Fruit fly (Drosophila melanogaster): ENCODE results near the gene CG18266.

CG18266 gene

DNA sequence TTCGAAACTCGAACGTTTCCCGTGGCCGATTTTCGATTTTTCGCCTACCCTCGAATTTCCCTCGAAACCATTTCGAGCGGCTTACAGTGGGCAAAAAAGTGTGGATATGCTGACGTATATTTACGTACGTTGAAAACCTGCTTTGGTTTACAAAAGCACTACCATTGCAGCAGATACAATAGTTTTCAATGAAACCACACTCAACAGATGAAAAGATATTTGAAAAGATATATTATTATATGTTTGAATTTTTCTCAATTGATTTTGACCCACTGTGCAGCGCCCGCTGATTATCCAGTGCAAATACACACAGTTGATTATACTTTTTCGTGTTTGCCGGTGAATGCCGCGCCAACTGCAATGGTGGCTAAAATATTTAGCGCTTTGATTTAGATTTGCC is 13.5 kb downstream of the CG18266 start:
- no peak for TF ChIP-seq h (optimal IDR thresholded peaks at IDR 0.05)
- TF ChIP-seq insv (optimal IDR thresholded peaks at IDR 0.05) = no peak
- TF ChIP-seq Myc (optimal IDR thresholded peaks at IDR 0.05) = no peak
- TF ChIP-seq ttk (optimal IDR thresholded peaks at IDR 0.05) = no peak
- TF ChIP-seq Sin3A (optimal IDR thresholded peaks at IDR 0.05) = no peak
- no peak for TF ChIP-seq psq (optimal IDR thresholded peaks at IDR 0.05)

DNA sequence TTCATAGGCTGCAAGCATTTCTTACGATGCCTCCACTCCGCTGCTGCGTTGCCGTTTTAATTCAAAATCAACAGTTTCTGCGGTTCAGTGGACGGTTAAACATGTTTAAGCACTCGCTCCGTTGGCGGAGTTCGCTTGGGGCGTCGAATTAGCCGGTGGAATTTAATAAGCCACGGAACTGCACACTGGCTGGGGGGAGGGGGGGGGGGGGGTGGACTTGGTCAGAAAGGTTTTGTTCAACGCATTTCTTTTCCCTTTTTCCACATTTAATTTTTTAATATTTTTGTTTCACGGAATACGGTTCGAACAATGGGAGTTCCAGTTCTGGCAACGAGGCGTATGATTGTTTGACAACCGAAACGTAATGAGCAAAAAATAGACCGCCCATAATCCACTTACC is 14.0 kb downstream of the CG18266 start:
- TF ChIP-seq Sin3A (optimal IDR thresholded peaks at IDR 0.05) = no peak
- TF ChIP-seq insv (optimal IDR thresholded peaks at IDR 0.05) = no peak
- no peak for TF ChIP-seq Myc (optimal IDR thresholded peaks at IDR 0.05)
- TF ChIP-seq h (optimal IDR thresholded peaks at IDR 0.05) = no peak
- no peak for TF ChIP-seq ttk (optimal IDR thresholded peaks at IDR 0.05)
- TF ChIP-seq psq (optimal IDR thresholded peaks at IDR 0.05) = no peak

DNA sequence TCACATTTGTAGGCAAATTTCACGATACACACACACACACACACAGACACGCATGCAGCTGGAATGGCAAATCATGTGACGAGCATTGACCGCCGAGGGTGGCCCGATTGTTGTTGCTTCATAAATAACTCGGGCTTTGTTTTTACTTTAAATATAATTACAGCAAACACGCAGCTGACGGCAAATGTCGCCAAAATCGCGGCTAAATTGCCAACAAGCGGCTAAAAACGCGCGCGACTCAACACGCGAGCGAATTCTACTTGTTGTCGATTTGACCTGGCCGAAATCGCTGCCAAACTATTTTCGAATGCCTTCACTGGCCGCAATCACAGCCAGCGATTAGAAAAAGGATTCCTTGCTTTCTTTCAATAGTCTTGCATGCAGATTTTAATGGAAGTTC is 20.6 kb downstream of the CG18266 start:
- no peak for TF ChIP-seq h (optimal IDR thresholded peaks at IDR 0.05)
- TF ChIP-seq insv (optimal IDR thresholded peaks at IDR 0.05) = no peak
- TF ChIP-seq Sin3A (optimal IDR thresholded peaks at IDR 0.05) = no peak
- TF ChIP-seq Myc (optimal IDR thresholded peaks at IDR 0.05) = no peak
- TF ChIP-seq ttk (optimal IDR thresholded peaks at IDR 0.05) = no peak
- no peak for TF ChIP-seq psq (optimal IDR thresholded peaks at IDR 0.05)

DNA sequence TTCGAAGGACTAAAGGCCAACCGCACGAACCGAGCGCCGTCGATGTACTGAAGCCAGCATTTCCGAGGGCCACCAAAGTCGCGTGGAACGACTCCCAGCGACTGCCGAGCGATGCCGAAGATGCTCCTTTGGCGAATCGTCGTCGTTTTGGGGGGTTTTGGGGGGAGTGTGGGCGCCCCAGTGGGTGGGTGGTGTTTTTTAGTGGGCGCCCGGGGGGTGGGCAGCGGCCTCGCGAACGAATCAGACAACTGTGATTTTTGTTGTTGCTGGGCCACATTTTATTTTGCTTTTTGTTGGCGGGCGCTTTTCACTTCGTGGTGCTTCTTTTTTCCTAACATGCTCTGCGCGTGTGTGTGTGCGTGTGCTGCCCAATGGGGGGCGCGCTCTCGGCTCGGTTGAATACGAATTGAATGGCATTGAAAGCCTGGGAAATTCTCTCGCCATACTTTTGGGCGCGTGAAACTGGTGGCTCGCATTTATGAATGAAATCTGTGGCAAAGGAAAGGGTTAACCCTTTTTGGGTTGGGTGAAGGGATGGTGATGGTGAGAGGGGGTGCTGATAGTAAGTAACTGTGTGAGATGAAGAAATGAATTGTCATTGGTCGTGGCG is 21.4 kb downstream of the CG18266 start, which contains the start of gene DIP-eta:
TSS of gene DIP-eta (minus strand) at position 51 of the 610 bp plus-strand sequence.
- TF ChIP-seq psq (optimal IDR thresholded peaks at IDR 0.05) (no peak), ttk (optimal IDR thresholded peaks at IDR 0.05) (no peak), h (optimal IDR thresholded peaks at IDR 0.05) (no peak), insv (optimal IDR thresholded peaks at IDR 0.05) (no peak), Sin3A (optimal IDR thresholded peaks at IDR 0.05) (no peak), Myc (optimal IDR thresholded peaks at IDR 0.05) (no peak)

DNA sequence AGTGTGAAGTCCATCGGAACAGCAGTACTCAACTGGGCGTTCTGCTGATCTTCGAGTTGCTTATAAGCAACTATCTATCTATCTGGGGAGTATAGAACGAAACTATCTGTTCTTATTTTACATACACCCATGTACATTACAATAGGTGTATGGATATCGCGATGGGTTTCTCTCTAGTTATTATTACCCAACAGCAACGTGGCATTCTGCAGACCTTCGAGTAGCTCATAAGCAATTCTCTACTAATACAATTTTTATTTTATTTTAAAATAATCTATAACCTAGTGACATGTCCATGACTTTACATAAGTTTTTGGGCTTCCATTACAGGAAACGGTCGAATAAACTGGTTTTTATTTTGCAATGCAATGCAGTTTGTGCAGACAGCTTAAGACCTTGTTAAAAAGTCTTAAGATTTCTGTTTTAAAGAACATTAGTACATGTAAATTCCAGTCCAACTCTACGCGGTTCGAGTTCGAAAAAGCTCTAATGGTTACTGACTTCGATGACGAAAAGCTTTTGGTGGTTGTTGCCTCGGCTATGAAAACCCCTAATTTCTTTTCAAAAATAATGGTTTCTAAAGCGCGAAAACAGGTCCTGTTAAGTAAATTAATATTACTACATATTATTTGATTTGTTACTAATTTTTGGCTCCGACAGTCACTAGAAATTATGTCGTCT is 27.2 kb downstream of the CG18266 start, which contains the start of gene Cyp6a16:
TSS of gene Cyp6a16 (minus strand) at position 36 of the 681 bp plus-strand sequence.
- TF ChIP-seq Sin3A (optimal IDR thresholded peaks at IDR 0.05) = no peak
- TF ChIP-seq ttk (optimal IDR thresholded peaks at IDR 0.05) = no peak
- TF ChIP-seq h (optimal IDR thresholded peaks at IDR 0.05) = no peak
- TF ChIP-seq insv (optimal IDR thresholded peaks at IDR 0.05) = no peak
- no peak for TF ChIP-seq psq (optimal IDR thresholded peaks at IDR 0.05)
- TF ChIP-seq Myc (optimal IDR thresholded peaks at IDR 0.05) = no peak
